Fruit fly (Drosophila melanogaster): Measurements from ENCODE around the gene CG34404.

DNA sequence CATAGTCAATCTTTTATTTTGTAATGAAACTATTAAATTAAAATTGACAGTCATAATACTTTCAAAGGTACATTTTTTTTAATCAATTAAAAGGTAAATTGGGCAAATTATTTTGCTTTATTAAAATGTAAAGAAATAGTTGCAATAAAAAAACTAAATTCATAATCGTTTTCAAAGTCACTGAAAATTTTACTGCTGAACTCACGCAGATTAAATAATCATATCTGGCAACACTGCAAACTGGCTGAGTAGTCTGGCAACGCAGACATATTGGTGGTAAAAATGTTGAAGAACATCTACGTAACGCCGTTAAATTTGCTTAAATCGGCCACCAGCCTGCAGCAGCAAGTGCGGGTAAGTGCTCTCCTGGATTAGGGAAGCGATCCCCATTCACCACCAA lies 37.0 kb downstream of the CG34404 start, which contains the start of gene mRpL9:
- no peak for TF ChIP-seq CG2678 (tag; optimal IDR thresholded peaks at IDR 0.05)
- TF ChIP-seq CG2202 (tag; optimal IDR thresholded peaks at IDR 0.05), result no peak
- TF ChIP-seq h (optimal IDR thresholded peaks at IDR 0.05), result no peak
- TF ChIP-seq crp (GFP tag; optimal IDR thresholded peaks at IDR 0.05), result no peak
- no peak for TF ChIP-seq CG1792 (GFP tag; optimal IDR thresholded peaks at IDR 0.05)
- no peak for TF ChIP-seq Doc2 (GFP tag; IDR thresholded peaks at IDR 0.05)
- TF ChIP-seq Hr78 (GFP tag; optimal IDR thresholded peaks at IDR 0.05), result no peak
- no peak for TF ChIP-seq Lpt (GFP tag; optimal IDR thresholded peaks at IDR 0.05)
- TF ChIP-seq sob (GFP tag; IDR thresholded peaks at IDR 0.05), result peak; percentile 43; the same call in 1 of the 2 replicates
- no peak for TF ChIP-seq Rx (GFP tag; IDR thresholded peaks at IDR 0.05)
- TF ChIP-seq Sry-δ (GFP tag; optimal IDR thresholded peaks at IDR 0.05), result peak; percentile 71
- TF ChIP-seq Mad (GFP tag; optimal IDR thresholded peaks at IDR 0.05), result peak; percentile 22
- no peak for TF ChIP-seq Asciz (GFP tag; optimal IDR thresholded peaks at IDR 0.05)
- TF ChIP-seq ttk (GFP tag; IDR thresholded peaks at IDR 0.05), result no peak
